Worm (Caenorhabditis elegans) whole organism, L4 larva: ENCODE data around the gene K02F6.1.

Source experiments
- Y5F2A.4 ChIP-seq: fragments of 200-800 bp; sonication (Bioruptor generic); optimal IDR thresholded peaks from 2 replicates; lab custom pipeline; 2018; ENCODE audit warnings: mild to moderate bottlenecking, missing genetic modification characterization, missing compliant biosample characterization
- ama-1 ChIP-seq: fragments of 150-350 bp; optimal IDR thresholded peaks from 2 replicates; lab custom pipeline; 2014; ENCODE audit warnings: inconsistent platforms, mixed read lengths
- daf-12 ChIP-seq: fragments of 150-350 bp; optimal IDR thresholded peaks from 2 replicates; lab custom pipeline; 2014; ENCODE audit warnings: missing biosample characterization, missing genetic modification reagents, missing genetic modification characterization
- daf-19 ChIP-seq: fragments of 200-800 bp; sonication (Bioruptor generic); conservative IDR thresholded peaks from 2 replicates; pipeline ENCODE4 v1.3.6; 2022; ENCODE audit warnings: missing genetic modification characterization, missing compliant biosample characterization
- dmd-6 ChIP-seq: fragments of 200-800 bp; sonication (Bioruptor generic); IDR thresholded peaks from 2 replicates; pipeline ENCODE4 v1.3.6; 2022; ENCODE audit warnings: missing genetic modification reagents, missing genetic modification characterization, missing compliant biosample characterization
- dmd-9 ChIP-seq: fragments of 200-800 bp; sonication (Bioruptor generic); IDR thresholded peaks from 2 replicates; pipeline ENCODE4 v1.3.6; 2022; ENCODE audit warnings: missing genetic modification reagents, missing genetic modification characterization, missing compliant biosample characterization
- egl-27 ChIP-seq: sonication (generic microtip); optimal IDR thresholded peaks from 3 replicates; lab custom pipeline; 2017; ENCODE audit warnings: missing biosample characterization, missing genetic modification reagents, missing genetic modification characterization
- jun-1 ChIP-seq: fragments of 150-350 bp; optimal IDR thresholded peaks from 2 replicates; lab custom pipeline; 2014; ENCODE audit warnings: missing biosample characterization, missing genetic modification reagents, missing genetic modification characterization
- lin-29 ChIP-seq: fragments of 200-800 bp; sonication (Bioruptor generic); IDR thresholded peaks from 2 replicates; pipeline ENCODE4 v1.3.6; 2022; ENCODE audit warnings: missing genetic modification reagents, missing genetic modification characterization, missing compliant biosample characterization
- nhr-237 ChIP-seq: sonication (generic microtip); optimal IDR thresholded peaks from 2 replicates; lab custom pipeline; 2017; ENCODE audit warnings: missing biosample characterization, missing genetic modification characterization
- pqm-1 ChIP-seq: sonication (generic microtip); optimal IDR thresholded peaks from 2 replicates; lab custom pipeline; 2017; ENCODE audit warnings: missing biosample characterization, missing genetic modification characterization
- snpc-4 ChIP-seq: fragments of 150-350 bp; optimal IDR thresholded peaks from 2 replicates; lab custom pipeline; 2014; ENCODE audit warnings: missing biosample characterization, missing genetic modification characterization
- spr-1 ChIP-seq: sonication (generic microtip); optimal IDR thresholded peaks from 2 replicates; lab custom pipeline; 2016; ENCODE audit warnings: mild to moderate bottlenecking, missing genetic modification characterization, missing compliant biosample characterization

DNA sequence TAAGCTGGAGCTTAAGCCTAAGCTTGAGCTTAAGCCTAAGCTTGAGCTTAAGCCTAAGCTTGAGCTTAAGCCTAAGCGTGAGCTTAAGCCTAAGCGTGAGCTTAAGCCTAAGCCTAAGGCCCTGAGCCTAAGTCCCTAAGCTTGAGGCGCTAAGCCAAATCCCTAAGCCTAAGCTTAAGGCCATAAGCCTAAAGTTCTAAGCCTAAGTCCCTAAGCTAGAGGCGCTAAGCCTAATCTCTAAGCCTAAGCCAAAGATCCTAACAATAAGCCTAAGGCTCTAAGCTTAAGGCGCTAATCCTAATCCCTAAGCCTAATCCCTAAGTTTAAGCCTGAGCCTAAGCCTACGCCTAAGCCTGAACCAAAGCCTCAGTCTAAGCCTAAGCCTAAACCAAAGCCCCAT, 28.1 kb upstream of the K02F6.1 start:
- no peak for TF ChIP-seq egl-27
- TF ChIP-seq dmd-9 (GFP tag; lab: Robert Waterston, UW) = no peak
- TF ChIP-seq spr-1 (tag; lab: Kevin White, UChicago) = no peak
- TF ChIP-seq Y5F2A.4 = no peak
- TF ChIP-seq snpc-4 = no peak
- TF ChIP-seq nhr-237 (tag; lab: Kevin White, UChicago) = no peak
- TF ChIP-seq lin-29 (GFP tag; lab: Robert Waterston, UW) = no peak
- TF ChIP-seq jun-1 (tag; lab: Kevin White, UChicago) = no peak
- no peak for TF ChIP-seq pqm-1 (tag; lab: Kevin White, UChicago)
- TF ChIP-seq dmd-6 (GFP tag; lab: Robert Waterston, UW) = no peak
- no peak for TF ChIP-seq daf-19 (GFP tag; lab: Robert Waterston, UW)
- no peak for TF ChIP-seq daf-12 (tag; lab: Kevin White, UChicago)
- no peak for TF ChIP-seq ama-1 (lab: Kevin White, UChicago)
